Worm (Caenorhabditis elegans): Measurements from ENCODE around the gene Y57A10A.8.

DNA sequence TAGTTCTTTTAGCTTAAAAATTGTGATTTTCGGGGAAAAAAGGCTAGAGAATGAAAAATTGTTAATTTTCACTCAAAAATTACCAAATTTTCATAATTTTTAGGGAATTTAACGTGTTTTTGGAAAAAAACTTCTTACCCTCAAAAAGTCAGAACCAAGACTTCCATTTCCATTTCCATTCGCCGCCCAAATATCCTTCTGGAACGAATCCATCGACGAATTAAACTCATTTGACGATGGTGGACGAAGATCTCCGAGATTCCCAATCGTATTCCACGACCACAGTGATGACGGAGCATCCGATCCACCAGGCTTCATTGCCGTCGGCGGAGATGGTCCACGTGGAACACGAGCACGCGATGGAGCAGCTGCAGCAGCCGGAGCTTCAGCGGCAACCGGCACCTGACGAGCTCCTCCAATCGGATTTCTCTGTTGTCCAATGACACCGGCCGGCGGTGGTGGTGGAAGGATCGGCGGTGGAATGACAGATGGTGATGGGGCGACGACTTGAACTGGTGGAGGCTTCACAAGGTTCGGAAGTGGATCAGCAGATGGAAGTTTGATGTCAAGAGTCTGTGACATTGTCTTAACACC lies 47.1 kb downstream of the Y57A10A.8 start:
- TF ChIP-seq Y116A8C.19 (tag; optimal IDR thresholded peaks at IDR 0.05; ENCODE audit: borderline replicate concordance), result no peak
- no peak for TF ChIP-seq aly-2 (tag; optimal IDR thresholded peaks at IDR 0.05)
- TF ChIP-seq sptf-1 (tag; optimal IDR thresholded peaks at IDR 0.05), result no peak
- no peak for TF ChIP-seq ceh-82 (tag; optimal IDR thresholded peaks at IDR 0.05)
- TF ChIP-seq zag-1 (tag; optimal IDR thresholded peaks at IDR 0.05), result no peak
- TF ChIP-seq nhr-237 (tag; optimal IDR thresholded peaks at IDR 0.05), result no peak
- no peak for TF ChIP-seq mef-2 (tag; optimal IDR thresholded peaks at IDR 0.05)
- no peak for TF ChIP-seq nhr-28 (tag; optimal IDR thresholded peaks at IDR 0.05)
- no peak for TF ChIP-seq irx-1 (tag; optimal IDR thresholded peaks at IDR 0.05)
- TF ChIP-seq skn-1 (tag; optimal IDR thresholded peaks at IDR 0.05), result no peak
- no peak for TF ChIP-seq unc-130 (tag; optimal IDR thresholded peaks at IDR 0.05)

All from whole organism, L1 larva.